Worm (Caenorhabditis elegans) whole organism, early embryonic: ENCODE measurements around the gene dhs-9.
A peak's percentile ranks its signal among the peaks of the same experiment; 100 is the strongest.

Experiments used
- B0310.2 ChIP-seq: sonication (generic microtip); optimal IDR thresholded peaks from 2 replicates; lab custom pipeline; 2016; ENCODE audit warnings: mild to moderate bottlenecking, missing genetic modification characterization, missing compliant biosample characterization
- F13C5.2 ChIP-seq: sonication (generic microtip); optimal IDR thresholded peaks from 2 replicates; lab custom pipeline; 2017; ENCODE audit warnings: mild to moderate bottlenecking, missing genetic modification characterization, inconsistent platforms, missing compliant biosample characterization
- aly-1 ChIP-seq: sonication (generic microtip); optimal IDR thresholded peaks from 2 replicates; lab custom pipeline; 2016; ENCODE audit warnings: missing genetic modification characterization, missing compliant biosample characterization
- ama-1 ChIP-seq: fragments of 150-350 bp; optimal IDR thresholded peaks from 2 replicates; lab custom pipeline; 2014
- ceh-13 ChIP-seq: fragments of 200-800 bp; sonication (Bioruptor generic); optimal IDR thresholded peaks from 2 replicates; lab custom pipeline; 2018; ENCODE audit warnings: mild to moderate bottlenecking, missing genetic modification characterization, missing compliant biosample characterization
- ceh-36 ChIP-seq: sonication (generic microtip); optimal IDR thresholded peaks from 2 replicates; lab custom pipeline; 2016; ENCODE audit warnings: missing genetic modification characterization, inconsistent platforms, missing compliant biosample characterization
- ets-7 ChIP-seq: sonication (generic microtip); optimal IDR thresholded peaks from 2 replicates; lab custom pipeline; 2016; ENCODE audit warnings: missing genotype, missing genetic modification characterization, missing compliant biosample characterization
- flt-1 ChIP-seq: fragments of 200-800 bp; sonication (Bioruptor generic); IDR thresholded peaks from 2 replicates; pipeline ENCODE4 v1.3.6; 2022; ENCODE audit warnings: missing genetic modification characterization, missing compliant biosample characterization
- hmbx-1 ChIP-seq: sonication (generic microtip); optimal IDR thresholded peaks from 2 replicates; lab custom pipeline; 2016; ENCODE audit warnings: mild to moderate bottlenecking, missing genetic modification characterization, missing compliant biosample characterization
- hmg-4 ChIP-seq: fragments of 200-800 bp; sonication (Bioruptor generic); optimal IDR thresholded peaks from 2 replicates; lab custom pipeline; 2018; ENCODE audit warnings: mild to moderate bottlenecking, missing genetic modification characterization, missing compliant biosample characterization
- hnd-1 ChIP-seq: sonication (generic microtip); optimal IDR thresholded peaks from 2 replicates; lab custom pipeline; 2016; ENCODE audit warnings: missing genetic modification characterization, missing compliant biosample characterization
- pes-1 ChIP-seq: fragments of 200-800 bp; sonication (Bioruptor generic); IDR thresholded peaks from 2 replicates; pipeline ENCODE4 v1.3.6; 2022; ENCODE audit warnings: missing genetic modification reagents, missing genetic modification characterization, missing compliant biosample characterization
- scrt-1 ChIP-seq: fragments of 200-800 bp; sonication (Bioruptor generic); IDR thresholded peaks from 2 replicates; pipeline ENCODE4 v1.3.6; 2022; ENCODE audit warnings: missing genetic modification characterization, missing compliant biosample characterization
- sea-1 ChIP-seq: fragments of 200-800 bp; sonication (Bioruptor generic); conservative IDR thresholded peaks from 2 replicates; pipeline ENCODE4 v1.3.6; 2022; ENCODE audit warnings: missing genetic modification characterization, missing compliant biosample characterization
- tbx-11 ChIP-seq: fragments of 200-800 bp; sonication (Bioruptor generic); IDR thresholded peaks from 2 replicates; pipeline ENCODE4 v1.3.6; 2022; ENCODE audit warnings: missing genetic modification characterization, missing compliant biosample characterization
- tbx-37 ChIP-seq: fragments of 200-800 bp; sonication (Bioruptor generic); conservative IDR thresholded peaks from 2 replicates; pipeline ENCODE4 v1.3.6; 2022; ENCODE audit warnings: missing genetic modification reagents, missing genetic modification characterization, missing compliant biosample characterization
- tra-4 ChIP-seq: sonication (generic microtip); optimal IDR thresholded peaks from 2 replicates; lab custom pipeline; 2017; ENCODE audit warnings: missing genetic modification characterization, missing compliant biosample characterization

The dhs-9 gene

ce11 chrIII:5375001-5375532, 7.2 kb upstream of the dhs-9 start:
- TF ChIP-seq hmbx-1 (tag; lab: Kevin White, UChicago) = no peak

ce11 chrIII:5373715-5374114, 5.9 kb upstream of the dhs-9 start:
- no peak for TF ChIP-seq B0310.2 (tag; lab: Kevin White, UChicago)
- TF ChIP-seq F13C5.2 (tag; lab: Kevin White, UChicago) = no peak
- TF ChIP-seq ceh-36 (tag; lab: Kevin White, UChicago) = no peak
- no peak for TF ChIP-seq ceh-13 (GFP tag; lab: Kevin White, UChicago)
- no peak for TF ChIP-seq pes-1
- no peak for TF ChIP-seq hmbx-1 (tag; lab: Kevin White, UChicago)
- no peak for TF ChIP-seq tra-4 (tag; lab: Kevin White, UChicago)
- TF ChIP-seq hmg-4 (GFP tag; lab: Kevin White, UChicago) = no peak
- TF ChIP-seq ama-1 = no peak
- no peak for TF ChIP-seq tbx-37 (GFP tag; lab: Robert Waterston, UW)
- no peak for TF ChIP-seq ets-7 (tag; lab: Kevin White, UChicago)
- TF ChIP-seq aly-1 (tag; lab: Kevin White, UChicago) = no peak
- no peak for TF ChIP-seq sea-1

- no peak for TF ChIP-seq ama-1
- TF ChIP-seq tbx-37 (GFP tag; lab: Robert Waterston, UW) = no peak
- no peak for TF ChIP-seq F13C5.2 (tag; lab: Kevin White, UChicago)
- peak; percentile 14 for TF ChIP-seq hmg-4 (GFP tag; lab: Kevin White, UChicago)
- TF ChIP-seq hnd-1 (tag; lab: Kevin White, UChicago) = no peak
- TF ChIP-seq pes-1 = no peak
- no peak for TF ChIP-seq tra-4 (tag; lab: Kevin White, UChicago)
- TF ChIP-seq aly-1 (tag; lab: Kevin White, UChicago) = no peak
Observed at ce11 chrIII:5372884-5373283, 5.0 kb upstream of the dhs-9 start.

- TF ChIP-seq pes-1 (no peak), ets-7 (tag; lab: Kevin White, UChicago) (no peak), ama-1 (no peak), ceh-13 (GFP tag; lab: Kevin White, UChicago) (no peak), scrt-1 (no peak), hmbx-1 (tag; lab: Kevin White, UChicago) (no peak), hnd-1 (tag; lab: Kevin White, UChicago) (no peak), tbx-11 (GFP tag; lab: Robert Waterston, UW) (no peak), B0310.2 (tag; lab: Kevin White, UChicago) (no peak)
Observed at ce11 chrIII:5371226-5371926, 3.5 kb upstream of the dhs-9 start, which contains the start of gene szy-2. Gene szy-2 (minus strand): TSS chrIII:5371276.

- TF ChIP-seq tra-4 (tag; lab: Kevin White, UChicago) (no peak), ama-1 (no peak), sea-1 (no peak), aly-1 (tag; lab: Kevin White, UChicago) (no peak), tbx-11 (GFP tag; lab: Robert Waterston, UW) (no peak), hmbx-1 (tag; lab: Kevin White, UChicago) (no peak), ceh-13 (GFP tag; lab: Kevin White, UChicago) (no peak), scrt-1 (no peak), ceh-36 (tag; lab: Kevin White, UChicago) (no peak), hmg-4 (GFP tag; lab: Kevin White, UChicago) (no peak), tbx-37 (GFP tag; lab: Robert Waterston, UW) (no peak), flt-1 (GFP tag; lab: Robert Waterston, UW) (no peak)
Observed at ce11 chrIII:5361909-5362308, 5.9 kb downstream of the dhs-9 start, which contains the start of gene Y32H12A.1. Gene Y32H12A.1 (plus strand): TSS chrIII:5362209.

- TF ChIP-seq B0310.2 (tag; lab: Kevin White, UChicago) (no peak), F13C5.2 (tag; lab: Kevin White, UChicago) (peak; percentile 27), sea-1 (no peak), flt-1 (GFP tag; lab: Robert Waterston, UW) (peak; percentile 58), ceh-13 (GFP tag; lab: Kevin White, UChicago) (no peak), aly-1 (tag; lab: Kevin White, UChicago) (no peak), tbx-37 (GFP tag; lab: Robert Waterston, UW) (peak; percentile 85), hnd-1 (tag; lab: Kevin White, UChicago) (no peak), hmg-4 (GFP tag; lab: Kevin White, UChicago) (no peak), pes-1 (peak; percentile 67), tbx-11 (GFP tag; lab: Robert Waterston, UW) (no peak), hmbx-1 (tag; lab: Kevin White, UChicago) (no peak), scrt-1 (no peak), ets-7 (tag; lab: Kevin White, UChicago) (peak; percentile 10), ceh-36 (tag; lab: Kevin White, UChicago) (no peak), ama-1 (no peak), tra-4 (tag; lab: Kevin White, UChicago) (no peak)
Observed at ce11 chrIII:5349250-5349649, 18.6 kb downstream of the dhs-9 start, which contains the start of gene thoc-5. Gene thoc-5 (minus strand): TSS chrIII:5349401.

ce11 chrIII:5346017-5346416, 21.8 kb downstream of the dhs-9 start, which contains the start of gene glrx-21:
Gene glrx-21 (minus strand): TSS chrIII:5346117.
- TF ChIP-seq ceh-13 (GFP tag; lab: Kevin White, UChicago) (no peak), scrt-1 (no peak), flt-1 (GFP tag; lab: Robert Waterston, UW) (no peak), tra-4 (tag; lab: Kevin White, UChicago) (no peak), aly-1 (tag; lab: Kevin White, UChicago) (no peak), ets-7 (tag; lab: Kevin White, UChicago) (no peak), tbx-37 (GFP tag; lab: Robert Waterston, UW) (no peak), sea-1 (no peak), hmg-4 (GFP tag; lab: Kevin White, UChicago) (no peak), ceh-36 (tag; lab: Kevin White, UChicago) (no peak), hmbx-1 (tag; lab: Kevin White, UChicago) (no peak), B0310.2 (tag; lab: Kevin White, UChicago) (no peak), tbx-11 (GFP tag; lab: Robert Waterston, UW) (no peak), F13C5.2 (tag; lab: Kevin White, UChicago) (no peak), hnd-1 (tag; lab: Kevin White, UChicago) (no peak)
